Fruit fly (Drosophila melanogaster) whole organism, embryonic: ENCODE measurements around the gene SclA.

Experiments
- B-H2 ChIP-seq: fragments of 200-800 bp; sonication (Bioruptor generic); optimal IDR thresholded peaks from 2 replicates; lab custom pipeline; 2018; ENCODE audit warnings: missing biosample characterization, mild to moderate bottlenecking, missing genetic modification characterization
- Bgb ChIP-seq: fragments of 200-800 bp; sonication (Bioruptor generic); IDR thresholded peaks from 2 replicates; pipeline ENCODE4 v1.3.6; 2022; ENCODE audit warnings: missing biosample characterization, missing genetic modification characterization; ENCODE audit not compliant: partially characterized antibody
- Blimp-1 ChIP-seq: fragments of 200-800 bp; sonication (Bioruptor generic); optimal IDR thresholded peaks from 3 replicates; lab custom pipeline; 2018; ENCODE audit warnings: missing biosample characterization, missing genetic modification characterization, mild to moderate bottlenecking, moderate library complexity, missing genetic modification reagents
- CG10267 ChIP-seq: fragments of 200-800 bp; sonication (Bioruptor generic); optimal IDR thresholded peaks from 2 replicates; lab custom pipeline; 2018; ENCODE audit warnings: missing biosample characterization, mild to moderate bottlenecking, missing genetic modification characterization, moderate library complexity
- CG10366 ChIP-seq: fragments of 200-800 bp; sonication (Bioruptor generic); IDR thresholded peaks from 2 replicates; pipeline ENCODE4 v1.3.6; 2022; ENCODE audit warnings: missing biosample characterization, missing genetic modification characterization
- CG10959 ChIP-seq: fragments of 200-800 bp; sonication (Bioruptor generic); IDR thresholded peaks from 2 replicates; pipeline ENCODE4 v1.3.6; 2022; ENCODE audit warnings: missing biosample characterization, missing genetic modification characterization
- CG13624 ChIP-seq: fragments of 200-800 bp; sonication (Bioruptor generic); optimal IDR thresholded peaks from 2 replicates; lab custom pipeline; 2016; ENCODE audit warnings: missing biosample characterization, missing genetic modification characterization
- CG15011 ChIP-seq: fragments of 200-800 bp; sonication (Bioruptor generic); optimal IDR thresholded peaks from 3 replicates; lab custom pipeline; 2018; ENCODE audit warnings: missing biosample characterization, mild to moderate bottlenecking, missing genetic modification characterization
- CG16813 ChIP-seq: fragments of 200-800 bp; sonication (Bioruptor generic); IDR thresholded peaks from 3 replicates; pipeline ENCODE4 v1.3.6; 2022; ENCODE audit warnings: missing biosample characterization, missing genetic modification characterization; ENCODE audit not compliant: partially characterized antibody
- CG17385 ChIP-seq: fragments of 200-800 bp; sonication (Bioruptor generic); optimal IDR thresholded peaks from 3 replicates; lab custom pipeline; 2018; ENCODE audit warnings: missing biosample characterization, mild to moderate bottlenecking, missing genetic modification characterization
- CG18262 ChIP-seq: fragments of 200-800 bp; optimal IDR thresholded peaks from 3 replicates; lab custom pipeline; 2019; ENCODE audit warnings: missing biosample characterization, mild to moderate bottlenecking, missing genetic modification characterization, moderate library complexity
- CG18476 ChIP-seq: fragments of 200-800 bp; sonication (Bioruptor generic); optimal IDR thresholded peaks from 2 replicates; lab custom pipeline; 2016; ENCODE audit warnings: missing biosample characterization, mild to moderate bottlenecking, missing genetic modification characterization
- CG18764 ChIP-seq: fragments of 200-800 bp; sonication (Bioruptor generic); optimal IDR thresholded peaks from 3 replicates; lab custom pipeline; 2016; ENCODE audit warnings: missing biosample characterization, missing genetic modification characterization
- CG2202 ChIP-seq: fragments of 200-800 bp; sonication (Bioruptor generic); optimal IDR thresholded peaks from 2 replicates; lab custom pipeline; 2018; ENCODE audit warnings: missing biosample characterization, mild to moderate bottlenecking, missing genetic modification characterization
- CG32772 ChIP-seq: fragments of 200-800 bp; sonication (Bioruptor generic); IDR thresholded peaks from 2 replicates; pipeline ENCODE4 v1.3.6; 2022; ENCODE audit warnings: missing biosample characterization, missing genetic modification characterization
- CG33213 ChIP-seq: fragments of 200-800 bp; sonication (Bioruptor generic); optimal IDR thresholded peaks from 3 replicates; lab custom pipeline; 2016; ENCODE audit warnings: missing biosample characterization, missing genetic modification characterization
- CG4617 ChIP-seq: fragments of 200-800 bp; sonication (Bioruptor generic); optimal IDR thresholded peaks from 3 replicates; lab custom pipeline; 2016; ENCODE audit warnings: missing biosample characterization, missing genetic modification characterization, borderline replicate concordance
- CG4730 ChIP-seq: fragments of 200-800 bp; sonication (Bioruptor generic); IDR thresholded peaks from 2 replicates; pipeline ENCODE4 v1.3.6; 2022; ENCODE audit warnings: missing biosample characterization, missing genetic modification characterization
- CG6683 ChIP-seq: fragments of 200-800 bp; sonication (Bioruptor generic); optimal IDR thresholded peaks from 2 replicates; lab custom pipeline; 2017; ENCODE audit warnings: missing biosample characterization, mild to moderate bottlenecking, missing genetic modification characterization, missing genetic modification reagents
- CG7357 ChIP-seq: fragments of 200-800 bp; sonication (Bioruptor generic); IDR thresholded peaks from 3 replicates; pipeline ENCODE4 v1.3.6; 2022; ENCODE audit warnings: missing biosample characterization, missing genetic modification characterization
- CG8765 ChIP-seq: fragments of 200-800 bp; sonication (Bioruptor generic); IDR thresholded peaks from 2 replicates; pipeline ENCODE4 v1.3.6; 2022; ENCODE audit warnings: missing biosample characterization, missing genetic modification characterization
- Doc3 ChIP-seq: fragments of 200-800 bp; sonication (Bioruptor generic); IDR thresholded peaks from 3 replicates; pipeline ENCODE4 v1.3.6; 2022; ENCODE audit warnings: missing biosample characterization, missing genetic modification characterization; ENCODE audit not compliant: partially characterized antibody
- Fer3 ChIP-seq: fragments of 200-800 bp; sonication (Bioruptor generic); optimal IDR thresholded peaks from 2 replicates; lab custom pipeline; 2018; ENCODE audit warnings: missing biosample characterization, mild to moderate bottlenecking, missing genetic modification characterization, moderate library complexity
- H2.0 ChIP-seq: fragments of 200-800 bp; sonication (Bioruptor generic); IDR thresholded peaks from 2 replicates; pipeline ENCODE4 v1.3.6; 2022; ENCODE audit warnings: missing biosample characterization, missing genetic modification characterization
- HmgZ ChIP-seq: fragments of 200-800 bp; sonication (Bioruptor generic); optimal IDR thresholded peaks from 2 replicates; lab custom pipeline; 2018; ENCODE audit warnings: missing biosample characterization, mild to moderate bottlenecking, missing genetic modification characterization
- Hr51 ChIP-seq, 2 experiments: fragments of 200-800 bp; sonication (Bioruptor generic); optimal IDR thresholded peaks; 2 replicates in 1 of 2; 3 replicates in 1 of 2; lab custom pipeline; 2016 to 2018; ENCODE audit warnings: missing biosample characterization in 2 of 2, missing genetic modification characterization in 2 of 2, mild to moderate bottlenecking in 1 of 2, moderate library complexity in 1 of 2
- Jarid2 ChIP-seq: fragments of 200-800 bp; sonication (Bioruptor generic); optimal IDR thresholded peaks from 3 replicates; lab custom pipeline; 2017; ENCODE audit warnings: mild to moderate bottlenecking, missing biosample characterization, missing genetic modification reagents, missing genetic modification characterization
- Mad ChIP-seq: fragments of 200-800 bp; sonication (Bioruptor generic); optimal IDR thresholded peaks from 2 replicates; lab custom pipeline; 2016; ENCODE audit warnings: missing biosample characterization, missing genetic modification characterization
- NC2β ChIP-seq: fragments of 200-800 bp; sonication (Bioruptor generic); optimal IDR thresholded peaks from 2 replicates; lab custom pipeline; 2016; ENCODE audit warnings: missing biosample characterization, missing genetic modification characterization
- Poxn ChIP-seq: fragments of 200-800 bp; sonication (Bioruptor generic); IDR thresholded peaks from 2 replicates; pipeline ENCODE4 v1.3.6; 2022; ENCODE audit warnings: missing biosample characterization, missing genetic modification characterization
- Stat92E ChIP-seq, 3 experiments: fragments of >200 bp in 2 of 3; fragments of 200-800 bp in 1 of 3; sonication (Bioruptor generic) in 1 of 3; optimal IDR thresholded peaks; 2 replicates each; lab custom pipeline; 2017 to 2019; ENCODE audit warnings: missing biosample characterization in 3 of 3, missing genetic modification characterization in 3 of 3, mild to moderate bottlenecking in 1 of 3, moderate library complexity in 1 of 3
- Trl ChIP-seq, 3 experiments: fragments of >200 bp in 2 of 3; fragments of 200-800 bp in 1 of 3; sonication (Bioruptor generic) in 1 of 3; optimal IDR thresholded peaks; 2 replicates in 1 of 3; 3 replicates in 2 of 3; lab custom pipeline; 2016 to 2017; ENCODE audit warnings: missing biosample characterization in 1 of 3, missing genetic modification characterization in 1 of 3
- bbx ChIP-seq: fragments of 200-800 bp; sonication (Bioruptor generic); IDR thresholded peaks from 2 replicates; pipeline ENCODE4 v1.3.6; 2022; ENCODE audit warnings: missing biosample characterization, missing genetic modification characterization; ENCODE audit not compliant: partially characterized antibody
- chn ChIP-seq: fragments of 200-800 bp; sonication (Bioruptor generic); optimal IDR thresholded peaks from 2 replicates; lab custom pipeline; 2016; ENCODE audit warnings: missing biosample characterization, missing genetic modification characterization
- dmrt11E ChIP-seq: fragments of 200-800 bp; sonication (Bioruptor generic); optimal IDR thresholded peaks from 3 replicates; lab custom pipeline; 2018; ENCODE audit warnings: missing biosample characterization, mild to moderate bottlenecking, missing genetic modification characterization, moderate library complexity
- eve ChIP-seq, 2 experiments: fragments of >200 bp; optimal IDR thresholded peaks; 2 replicates each; lab custom pipeline; 2017; ENCODE audit warnings: missing biosample characterization in 2 of 2, missing genetic modification characterization in 2 of 2
- fd3F ChIP-seq: fragments of 200-800 bp; sonication (Bioruptor generic); optimal IDR thresholded peaks from 2 replicates; lab custom pipeline; 2018; ENCODE audit warnings: missing biosample characterization, mild to moderate bottlenecking, missing genetic modification characterization, moderate library complexity
- hbn ChIP-seq: fragments of 200-800 bp; sonication (Bioruptor generic); IDR thresholded peaks from 2 replicates; pipeline ENCODE4 v1.3.6; 2022; ENCODE audit warnings: missing biosample characterization, missing genetic modification characterization; ENCODE audit not compliant: partially characterized antibody
- kah ChIP-seq: fragments of 200-800 bp; sonication (Bioruptor generic); optimal IDR thresholded peaks from 2 replicates; lab custom pipeline; 2018; ENCODE audit warnings: missing biosample characterization, mild to moderate bottlenecking, missing genetic modification characterization
- klu ChIP-seq: fragments of 200-800 bp; sonication (Bioruptor generic); IDR thresholded peaks from 2 replicates; pipeline ENCODE4 v1.3.6; 2022; ENCODE audit warnings: missing biosample characterization, missing genetic modification characterization
- knrl ChIP-seq: fragments of 200-800 bp; sonication (Bioruptor generic); IDR thresholded peaks from 3 replicates; pipeline ENCODE4 v1.3.6; 2022; ENCODE audit warnings: missing biosample characterization, missing genetic modification characterization; ENCODE audit not compliant: partially characterized antibody
- pan ChIP-seq, 4 experiments: fragments of >200 bp in 3 of 4; fragments of 200-800 bp in 1 of 4; sonication (Bioruptor generic) in 1 of 4; optimal IDR thresholded peaks in 3 of 4; IDR thresholded peaks in 1 of 4; 2 replicates each; pipeline versions ENCODE4 v1.3.6 to Lab custom; 2017 to 2022; ENCODE audit warnings: missing biosample characterization in 2 of 4, missing genetic modification characterization in 2 of 4, mixed read lengths in 1 of 4
- sim ChIP-seq: fragments of 200-800 bp; sonication (Bioruptor generic); IDR thresholded peaks from 2 replicates; pipeline ENCODE4 v1.3.6; 2022; ENCODE audit warnings: missing biosample characterization, missing genetic modification characterization
- sob ChIP-seq: fragments of 200-800 bp; sonication (Bioruptor generic); IDR thresholded peaks from 2 replicates; pipeline ENCODE4 v1.3.6; 2022; ENCODE audit warnings: missing biosample characterization, missing genetic modification characterization
- stwl ChIP-seq: fragments of 200-800 bp; sonication (Bioruptor generic); optimal IDR thresholded peaks from 3 replicates; lab custom pipeline; 2018; ENCODE audit warnings: missing biosample characterization, mild to moderate bottlenecking, missing genetic modification characterization, moderate library complexity
- ttk ChIP-seq: fragments of 200-800 bp; sonication (Bioruptor generic); IDR thresholded peaks from 2 replicates; pipeline ENCODE4 v2.1.2; 2022; ENCODE audit warnings: missing biosample characterization, missing genetic modification characterization
- vnd ChIP-seq: fragments of 200-800 bp; sonication (Bioruptor generic); IDR thresholded peaks from 3 replicates; pipeline ENCODE4 v1.3.6; 2022; ENCODE audit warnings: missing biosample characterization, missing genetic modification characterization; ENCODE audit not compliant: partially characterized antibody

Gene SclA

dm6 chr2L:16815989-16816749, 21.6 kb upstream of the SclA start, which contains the start of gene mdy (continued):
- TF ChIP-seq Trl (optimal IDR thresholded peaks at IDR 0.05; lab: Kevin White, UChicago) = peak in 1 of 2 experiments; percentile 2
- TF ChIP-seq Trl (GFP tag; optimal IDR thresholded peaks at IDR 0.05; lab: Kevin White, UChicago) = peak; percentile 15
- peak; percentile 62 for TF ChIP-seq H2.0
- peak; percentile 37 for TF ChIP-seq NC2β (GFP tag; lab: Kevin White, UChicago)
- TF ChIP-seq klu (GFP tag; lab: Robert Waterston, UW) = peak; percentile 45; the same call in 1 of the 2 replicates
- peak; percentile 50 for TF ChIP-seq Mad
- TF ChIP-seq CG6683 (GFP tag; lab: Kevin White, UChicago) = no peak
- TF ChIP-seq chn (GFP tag; lab: Kevin White, UChicago) = peak; percentile 26
- peak; percentile 33; the same call in 1 of the 2 replicates for TF ChIP-seq CG8765 (GFP tag; lab: Robert Waterston, UW)
- peak; percentile 29 for TF ChIP-seq CG33213 (GFP tag; lab: Kevin White, UChicago)
- no peak for TF ChIP-seq CG2202 (tag; lab: Kevin White, UChicago)
- TF ChIP-seq CG18476 = peak; percentile 71
- TF ChIP-seq pan (optimal IDR thresholded peaks at IDR 0.05; lab: Kevin White, UChicago) = no peak
- peak in 1 of 2 experiments; percentile 50 for TF ChIP-seq pan (GFP tag; optimal IDR thresholded peaks at IDR 0.05 in 1 of 2, IDR thresholded peaks at IDR 0.05 in 1 of 2)
- peak; percentile 18 for TF ChIP-seq Fer3 (tag; lab: Kevin White, UChicago)
- TF ChIP-seq Poxn = 0 out of 2 replicates have a peak, but pooled peaks have one; percentile 5
- TF ChIP-seq ttk (GFP tag; lab: Robert Waterston, UW) = no peak
- peak in 1 of 2 experiments; percentile 45 for TF ChIP-seq eve (GFP tag; optimal IDR thresholded peaks at IDR 0.05; lab: Kevin White, UChicago)
- TF ChIP-seq CG10267 (tag; lab: Kevin White, UChicago) = peak; percentile 62
- peak; percentile 26; the same call in 1 of the 2 replicates for TF ChIP-seq CG10959 (GFP tag; lab: Robert Waterston, UW)
- peak; percentile 45 to 53 for TF ChIP-seq Hr51 (GFP tag; optimal IDR thresholded peaks at IDR 0.05; lab: Kevin White, UChicago)
- TF ChIP-seq fd3F (GFP tag; lab: Kevin White, UChicago) = peak; percentile 3
- TF ChIP-seq sim (GFP tag; lab: Robert Waterston, UW) = no peak
- peak; percentile 30; the same call in 1 of the 2 replicates for TF ChIP-seq CG4730 (GFP tag; lab: Robert Waterston, UW)
- TF ChIP-seq sob (GFP tag; lab: Robert Waterston, UW) = peak; percentile 23; the same call in 1 of the 2 replicates
- TF ChIP-seq stwl (tag; lab: Kevin White, UChicago) = peak; percentile 24
- no peak for TF ChIP-seq Doc3
- peak in 1 of 3 experiments; percentile 83 for TF ChIP-seq Stat92E (GFP tag; optimal IDR thresholded peaks at IDR 0.05; lab: Kevin White, UChicago)
- no peak for TF ChIP-seq CG13624 (GFP tag; lab: Kevin White, UChicago)
- TF ChIP-seq CG32772 (GFP tag; lab: Robert Waterston, UW) = peak; percentile 45; the same call in 1 of the 2 replicates
- no peak for TF ChIP-seq CG7357 (GFP tag; lab: Robert Waterston, UW)
- TF ChIP-seq HmgZ = peak; percentile 55
- TF ChIP-seq, all 482 proteins: peak for 290

dm6 chr2L:16816750-16817087, 21.1 kb upstream of the SclA start:
- 0 out of 2 replicates have a peak, but pooled peaks have one; percentile 3 for TF ChIP-seq Bgb (GFP tag; lab: Robert Waterston, UW)
- TF ChIP-seq dmrt11E (tag; lab: Kevin White, UChicago) = no peak
- peak; percentile 84 for TF ChIP-seq Jarid2 (GFP tag; lab: Kevin White, UChicago)
- no peak for TF ChIP-seq CG18764 (GFP tag; lab: Kevin White, UChicago)
- TF ChIP-seq bbx (GFP tag; lab: Robert Waterston, UW) = no peak
- no peak for TF ChIP-seq vnd (GFP tag; lab: Robert Waterston, UW)
- no peak for TF ChIP-seq CG4617 (GFP tag; lab: Kevin White, UChicago)
- TF ChIP-seq CG15011 = no peak
- TF ChIP-seq kah (GFP tag; lab: Kevin White, UChicago) = peak; percentile 42
- TF ChIP-seq hbn (GFP tag; lab: Robert Waterston, UW) = 0 out of 2 replicates have a peak, but pooled peaks have one; percentile 14
- TF ChIP-seq Blimp-1 (GFP tag; lab: Kevin White, UChicago) = peak; percentile 95
- no peak for TF ChIP-seq CG10366 (GFP tag; lab: Robert Waterston, UW)
- TF ChIP-seq CG16813 (GFP tag; lab: Robert Waterston, UW) = no peak
- peak; percentile 33 for TF ChIP-seq CG17385 (GFP tag; lab: Kevin White, UChicago)
- TF ChIP-seq CG18262 (tag; lab: Kevin White, UChicago) = no peak
- TF ChIP-seq B-H2 (GFP tag; lab: Kevin White, UChicago) = no peak
- no peak for TF ChIP-seq knrl (GFP tag; lab: Robert Waterston, UW)
